Fruit fly (Drosophila melanogaster) whole organism, embryonic: ENCODE measurements around the gene Shc.

Experiments used
- B-H2 ChIP-seq: fragments of 200-800 bp; sonication (Bioruptor generic); optimal IDR thresholded peaks from 2 replicates; lab custom pipeline; 2018; ENCODE audit warnings: missing biosample characterization, mild to moderate bottlenecking, missing genetic modification characterization
- Bgb ChIP-seq: fragments of 200-800 bp; sonication (Bioruptor generic); IDR thresholded peaks from 2 replicates; pipeline ENCODE4 v1.3.6; 2022; ENCODE audit warnings: missing biosample characterization, missing genetic modification characterization; ENCODE audit not compliant: partially characterized antibody
- CG10267 ChIP-seq: fragments of 200-800 bp; sonication (Bioruptor generic); optimal IDR thresholded peaks from 2 replicates; lab custom pipeline; 2018; ENCODE audit warnings: missing biosample characterization, mild to moderate bottlenecking, missing genetic modification characterization, moderate library complexity
- CG10431 ChIP-seq: fragments of 200-800 bp; sonication (Bioruptor generic); optimal IDR thresholded peaks from 3 replicates; lab custom pipeline; 2018; ENCODE audit warnings: missing biosample characterization, mild to moderate bottlenecking, missing genetic modification characterization
- CG10959 ChIP-seq: fragments of 200-800 bp; sonication (Bioruptor generic); IDR thresholded peaks from 2 replicates; pipeline ENCODE4 v1.3.6; 2022; ENCODE audit warnings: missing biosample characterization, missing genetic modification characterization
- CG13424 ChIP-seq: fragments of 200-800 bp; sonication (Bioruptor generic); optimal IDR thresholded peaks from 2 replicates; lab custom pipeline; 2019; ENCODE audit warnings: missing biosample characterization, mild to moderate bottlenecking, missing genetic modification characterization, moderate library complexity
- CG1603 ChIP-seq: fragments of 200-800 bp; sonication (Bioruptor generic); optimal IDR thresholded peaks from 2 replicates; lab custom pipeline; 2019; ENCODE audit warnings: missing biosample characterization, mild to moderate bottlenecking, missing genetic modification characterization, moderate library complexity
- CG17612 ChIP-seq: fragments of 200-800 bp; sonication (Bioruptor generic); IDR thresholded peaks from 2 replicates; pipeline ENCODE4 v1.3.6; 2022; ENCODE audit warnings: missing biosample characterization, missing genetic modification characterization
- CG2199 ChIP-seq: fragments of 200-800 bp; sonication (Bioruptor generic); IDR thresholded peaks from 3 replicates; pipeline ENCODE4 v1.3.6; 2022; ENCODE audit warnings: missing biosample characterization, missing genetic modification characterization
- CG31224 ChIP-seq: fragments of 200-800 bp; sonication (Bioruptor generic); IDR thresholded peaks from 2 replicates; pipeline ENCODE4 v1.3.6; 2022; ENCODE audit warnings: missing biosample characterization, missing genetic modification characterization
- CG4360 ChIP-seq: fragments of 200-800 bp; sonication (Bioruptor generic); IDR thresholded peaks from 2 replicates; pipeline ENCODE4 v1.3.6; 2022; ENCODE audit warnings: missing biosample characterization, missing genetic modification characterization
- CG5180 ChIP-seq: fragments of 200-800 bp; sonication (Bioruptor generic); optimal IDR thresholded peaks from 3 replicates; lab custom pipeline; 2017; ENCODE audit warnings: missing biosample characterization, missing genetic modification characterization, mild to moderate bottlenecking, moderate library complexity, missing genetic modification reagents
- CG5953 ChIP-seq: fragments of 200-800 bp; sonication (Bioruptor generic); IDR thresholded peaks from 2 replicates; pipeline ENCODE4 v1.3.6; 2022; ENCODE audit warnings: missing biosample characterization, missing genetic modification characterization
- CG6689 ChIP-seq: fragments of 200-800 bp; sonication (Bioruptor generic); IDR thresholded peaks from 2 replicates; pipeline ENCODE4 v1.3.6; 2022; ENCODE audit warnings: missing biosample characterization, missing genetic modification characterization
- CG6791 ChIP-seq: fragments of 200-800 bp; sonication (Bioruptor generic); IDR thresholded peaks from 3 replicates; pipeline ENCODE4 v1.3.6; 2022; ENCODE audit warnings: missing biosample characterization, missing genetic modification characterization; ENCODE audit not compliant: partially characterized antibody
- CG6813 ChIP-seq: fragments of 200-800 bp; sonication (Bioruptor generic); optimal IDR thresholded peaks from 2 replicates; lab custom pipeline; 2017; ENCODE audit warnings: missing biosample characterization, missing genetic modification characterization, mild to moderate bottlenecking, moderate library complexity, missing genetic modification reagents
- CG7963 ChIP-seq: fragments of 200-800 bp; sonication (Bioruptor generic); IDR thresholded peaks from 3 replicates; pipeline ENCODE4 v1.3.6; 2022; ENCODE audit warnings: missing biosample characterization, missing genetic modification characterization; ENCODE audit not compliant: partially characterized antibody
- CG8089 ChIP-seq: fragments of 200-800 bp; sonication (Bioruptor generic); optimal IDR thresholded peaks from 3 replicates; lab custom pipeline; 2016; ENCODE audit warnings: missing biosample characterization, missing genetic modification characterization
- CG8388 ChIP-seq: fragments of 200-800 bp; sonication (Bioruptor generic); optimal IDR thresholded peaks from 2 replicates; lab custom pipeline; 2019; ENCODE audit warnings: missing biosample characterization, mild to moderate bottlenecking, missing genetic modification characterization, moderate library complexity
- CTCF ChIP-seq: fragments of 200-800 bp; sonication (Bioruptor generic); optimal IDR thresholded peaks from 2 replicates; lab custom pipeline; 2017; ENCODE audit warnings: missing biosample characterization, mild to moderate bottlenecking, missing genetic modification characterization, moderate library complexity
- CkIIα-i1 ChIP-seq: fragments of 200-800 bp; sonication (Bioruptor generic); IDR thresholded peaks from 2 replicates; pipeline ENCODE4 v1.3.6; 2022; ENCODE audit warnings: missing biosample characterization, missing genetic modification characterization
- Dek ChIP-seq: fragments of 200-800 bp; sonication (Bioruptor generic); optimal IDR thresholded peaks from 3 replicates; lab custom pipeline; 2019; ENCODE audit warnings: missing biosample characterization, mild to moderate bottlenecking, missing genetic modification characterization, moderate library complexity
- ERR ChIP-seq: fragments of 200-800 bp; sonication (Bioruptor generic); optimal IDR thresholded peaks from 2 replicates; lab custom pipeline; 2016; ENCODE audit warnings: missing biosample characterization, missing genetic modification characterization
- Gug ChIP-seq: fragments of 200-800 bp; sonication (Bioruptor generic); IDR thresholded peaks from 4 replicates; pipeline ENCODE4 v1.3.6; 2022; ENCODE audit warnings: missing biosample characterization, missing genetic modification characterization
- Lim3 ChIP-seq: fragments of 200-800 bp; sonication (Bioruptor generic); IDR thresholded peaks from 2 replicates; pipeline ENCODE4 v1.3.6; 2022; ENCODE audit warnings: missing biosample characterization, missing genetic modification characterization
- MESR4 ChIP-seq: fragments of 200-800 bp; sonication (Bioruptor generic); optimal IDR thresholded peaks from 2 replicates; lab custom pipeline; 2018; ENCODE audit warnings: missing biosample characterization, mild to moderate bottlenecking, missing genetic modification characterization, moderate library complexity
- Med ChIP-seq: fragments of 200-800 bp; sonication (Bioruptor generic); peaks from one replicate; lab custom pipeline; 2016; ENCODE audit warnings: missing biosample characterization, missing genetic modification characterization, mild to moderate bottlenecking, inconsistent platforms, moderate library complexity
- Meics ChIP-seq: fragments of 200-800 bp; sonication (Bioruptor generic); optimal IDR thresholded peaks from 2 replicates; lab custom pipeline; 2017; ENCODE audit warnings: missing biosample characterization, mild to moderate bottlenecking, missing genetic modification characterization
- NC2α ChIP-seq: fragments of 200-800 bp; sonication (Bioruptor generic); optimal IDR thresholded peaks from 2 replicates; lab custom pipeline; 2016; ENCODE audit warnings: missing biosample characterization, missing genetic modification characterization
- NK7.1 ChIP-seq: fragments of 200-800 bp; sonication (Bioruptor generic); optimal IDR thresholded peaks from 3 replicates; lab custom pipeline; 2016; ENCODE audit warnings: missing biosample characterization, missing genetic modification characterization
- Nf-YB ChIP-seq: fragments of 200-800 bp; sonication (Bioruptor generic); optimal IDR thresholded peaks from 3 replicates; lab custom pipeline; 2019; ENCODE audit warnings: missing biosample characterization, mild to moderate bottlenecking, missing genetic modification characterization, moderate library complexity
- NfI ChIP-seq: fragments of 200-800 bp; sonication (Bioruptor generic); optimal IDR thresholded peaks from 3 replicates; lab custom pipeline; 2018; ENCODE audit warnings: missing biosample characterization, mild to moderate bottlenecking, missing genetic modification characterization, moderate library complexity
- Optix ChIP-seq: fragments of 200-800 bp; sonication (Bioruptor generic); IDR thresholded peaks from 3 replicates; pipeline ENCODE4 v1.3.6; 2022; ENCODE audit warnings: missing biosample characterization, missing genetic modification characterization
- Poxn ChIP-seq: fragments of 200-800 bp; sonication (Bioruptor generic); IDR thresholded peaks from 2 replicates; pipeline ENCODE4 v1.3.6; 2022; ENCODE audit warnings: missing biosample characterization, missing genetic modification characterization
- Sox100B ChIP-seq: fragments of 200-800 bp; sonication (Bioruptor generic); optimal IDR thresholded peaks from 3 replicates; lab custom pipeline; 2018; ENCODE audit warnings: missing biosample characterization, mild to moderate bottlenecking, missing genetic modification characterization
- Ssrp ChIP-seq: fragments of 200-800 bp; sonication (Bioruptor generic); optimal IDR thresholded peaks from 2 replicates; lab custom pipeline; 2018; ENCODE audit warnings: missing biosample characterization, mild to moderate bottlenecking, missing genetic modification characterization, moderate library complexity
- Stat92E ChIP-seq, 3 experiments: fragments of >200 bp in 2 of 3; fragments of 200-800 bp in 1 of 3; sonication (Bioruptor generic) in 1 of 3; optimal IDR thresholded peaks; 2 replicates each; lab custom pipeline; 2017 to 2019; ENCODE audit warnings: missing biosample characterization in 3 of 3, missing genetic modification characterization in 3 of 3, mild to moderate bottlenecking in 1 of 3, moderate library complexity in 1 of 3
- YL-1 ChIP-seq: fragments of 200-800 bp; sonication (Bioruptor generic); optimal IDR thresholded peaks from 3 replicates; lab custom pipeline; 2017; ENCODE audit warnings: missing biosample characterization, mild to moderate bottlenecking, missing genetic modification characterization
- ase ChIP-seq: fragments of 200-800 bp; sonication (Bioruptor generic); IDR thresholded peaks from 3 replicates; pipeline ENCODE4 v1.3.6; 2022; ENCODE audit warnings: missing biosample characterization, missing genetic modification characterization
- chm ChIP-seq: fragments of 200-800 bp; sonication (Bioruptor generic); IDR thresholded peaks from 2 replicates; pipeline ENCODE4 v1.3.6; 2022; ENCODE audit warnings: missing biosample characterization, missing genetic modification characterization
- disco-r ChIP-seq: fragments of 200-800 bp; sonication (Bioruptor generic); optimal IDR thresholded peaks from 2 replicates; lab custom pipeline; 2016; ENCODE audit warnings: missing biosample characterization, missing genetic modification characterization
- fd96Cb ChIP-seq: fragments of 200-800 bp; sonication (Bioruptor generic); optimal IDR thresholded peaks from 2 replicates; lab custom pipeline; 2018; ENCODE audit warnings: missing biosample characterization, mild to moderate bottlenecking, missing genetic modification characterization, moderate library complexity
- ind ChIP-seq: fragments of 200-800 bp; sonication (Bioruptor generic); optimal IDR thresholded peaks from 3 replicates; lab custom pipeline; 2016; ENCODE audit warnings: missing biosample characterization, missing genetic modification characterization
- kni ChIP-seq: fragments of 200-800 bp; sonication (Bioruptor generic); optimal IDR thresholded peaks from 3 replicates; lab custom pipeline; 2017; ENCODE audit warnings: mild to moderate bottlenecking, missing biosample characterization, missing genetic modification reagents, missing genetic modification characterization
- lab ChIP-seq: fragments of 200-800 bp; sonication (Bioruptor generic); optimal IDR thresholded peaks from 3 replicates; lab custom pipeline; 2017; ENCODE audit warnings: missing biosample characterization, missing genetic modification characterization, mild to moderate bottlenecking, moderate library complexity, missing genetic modification reagents
- lola ChIP-seq, 3 experiments: fragments of >200 bp in 2 of 3; fragments of 200-800 bp in 1 of 3; sonication (Bioruptor generic) in 1 of 3; optimal IDR thresholded peaks; 2 replicates each; lab custom pipeline; 2017 to 2019; ENCODE audit warnings: missing biosample characterization in 3 of 3, missing genetic modification characterization in 3 of 3, mild to moderate bottlenecking in 1 of 3, moderate library complexity in 1 of 3
- mirr ChIP-seq: fragments of 200-800 bp; sonication (Bioruptor generic); optimal IDR thresholded peaks from 3 replicates; lab custom pipeline; 2018; ENCODE audit warnings: missing biosample characterization, mild to moderate bottlenecking, missing genetic modification characterization
- ranshi ChIP-seq: fragments of 200-800 bp; sonication (Bioruptor generic); IDR thresholded peaks from 2 replicates; pipeline ENCODE4 v1.3.6; 2022; ENCODE audit warnings: missing biosample characterization, missing genetic modification characterization
- yki ChIP-seq: fragments of >200 bp; optimal IDR thresholded peaks from 3 replicates; lab custom pipeline; 2018
- zfh1 ChIP-seq: fragments of 200-800 bp; sonication (Bioruptor generic); IDR thresholded peaks from 3 replicates; pipeline ENCODE4 v1.3.6; 2022; ENCODE audit warnings: missing biosample characterization, missing genetic modification characterization

Shc gene

DNA sequence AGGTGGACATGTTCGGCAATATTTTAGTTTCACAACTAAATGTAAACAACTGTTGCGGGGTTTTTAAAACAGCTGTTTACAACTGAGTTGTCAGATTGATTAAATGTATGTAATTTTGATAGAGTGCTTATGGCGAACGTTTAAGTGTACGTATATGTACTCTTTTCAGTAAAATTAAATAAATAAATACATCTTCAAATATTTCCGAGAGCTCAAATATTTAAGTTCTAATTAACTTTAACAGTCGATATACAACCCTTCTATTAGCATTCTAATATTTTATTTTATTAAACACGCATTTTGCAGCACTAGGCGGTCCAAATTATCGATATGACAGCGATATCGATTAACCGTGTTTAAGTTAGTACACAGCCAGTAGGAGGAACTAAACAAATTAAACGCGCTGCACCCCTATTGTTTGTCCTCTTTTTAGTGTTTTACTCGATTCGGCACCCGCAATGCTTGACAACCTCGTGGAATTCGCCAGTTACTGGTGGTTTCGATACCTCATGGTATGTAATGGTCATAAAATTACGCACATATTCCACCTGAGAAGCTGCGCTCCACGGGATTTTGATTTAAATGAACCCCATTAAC is 24.8 kb downstream of the Shc start, which contains the start of the genes CG3448 and ghi (continued):
- peak in 1 of 3 experiments; percentile 15 for TF ChIP-seq lola (GFP tag; optimal IDR thresholded peaks at IDR 0.05; lab: Kevin White, UChicago)
- TF ChIP-seq Ssrp, result no peak
- no peak for TF ChIP-seq CG17612 (GFP tag; lab: Robert Waterston, UW)
- peak; percentile 35 for TF ChIP-seq NfI (GFP tag; lab: Kevin White, UChicago)
- peak; percentile 31; the same call in 1 of the 4 replicates for TF ChIP-seq Gug (GFP tag; lab: Robert Waterston, UW)
- TF ChIP-seq CG6791 (GFP tag; lab: Robert Waterston, UW), result peak; percentile 75; the same call in 2 of the 3 replicates
- TF ChIP-seq kni, result peak; percentile 75
- peak; percentile 63 for TF ChIP-seq YL-1
- no peak for TF ChIP-seq CG10431 (GFP tag; lab: Kevin White, UChicago)
- TF ChIP-seq Sox100B (GFP tag; lab: Kevin White, UChicago), result peak; percentile 65
- no peak for TF ChIP-seq CG8089
- TF ChIP-seq CG5953, result no peak
- peak; percentile 45 for TF ChIP-seq B-H2 (GFP tag; lab: Kevin White, UChicago)
- peak; percentile 61 for TF ChIP-seq CG13424 (tag; lab: Kevin White, UChicago)
- TF ChIP-seq disco-r (GFP tag; lab: Kevin White, UChicago), result no peak
- peak; percentile 18 for TF ChIP-seq Dek (tag; lab: Kevin White, UChicago)
- no peak for TF ChIP-seq NC2α
- peak; percentile 83 for TF ChIP-seq lab (GFP tag; lab: Kevin White, UChicago)
- TF ChIP-seq Stat92E (GFP tag; optimal IDR thresholded peaks at IDR 0.05; lab: Kevin White, UChicago), result peak in 1 of 3 experiments; percentile 39
- TF ChIP-seq CG7963, result peak; percentile 69
- TF ChIP-seq fd96Cb (tag; lab: Kevin White, UChicago), result peak; percentile 32
- peak; percentile 52 for TF ChIP-seq Meics
- TF ChIP-seq CG6689 (GFP tag; lab: Robert Waterston, UW), result peak; percentile 74
- TF ChIP-seq yki (lab: Kevin White, UChicago), result no peak
- peak; percentile 35 for TF ChIP-seq CTCF (GFP tag; lab: Kevin White, UChicago)
- no peak for TF ChIP-seq NK7.1
- TF ChIP-seq ERR (GFP tag; lab: Kevin White, UChicago), result no peak
- peak; percentile 98 for TF ChIP-seq CG10267 (tag; lab: Kevin White, UChicago)
- TF ChIP-seq Med (GFP tag; lab: Kevin White, UChicago), result peak; percentile 82
- TF ChIP-seq MESR4 (GFP tag; lab: Kevin White, UChicago), result peak; percentile 75
- no peak for TF ChIP-seq Optix (GFP tag; lab: Robert Waterston, UW)
- no peak for TF ChIP-seq Nf-YB (GFP tag; lab: Kevin White, UChicago)
- no peak for TF ChIP-seq CG10959 (GFP tag; lab: Robert Waterston, UW)
- TF ChIP-seq CkIIα-i1 (GFP tag; lab: Robert Waterston, UW), result no peak
- peak; percentile 40 for TF ChIP-seq CG31224 (GFP tag; lab: Robert Waterston, UW)
- TF ChIP-seq zfh1 (GFP tag; lab: Robert Waterston, UW), result peak; percentile 67
- no peak for TF ChIP-seq Lim3
- TF ChIP-seq Bgb, result peak; percentile 75
- TF ChIP-seq CG1603, result peak; percentile 70
- TF ChIP-seq CG8388 (GFP tag; lab: Kevin White, UChicago), result peak; percentile 51
- no peak for TF ChIP-seq CG2199 (GFP tag; lab: Robert Waterston, UW)
- TF ChIP-seq ase (GFP tag; lab: Robert Waterston, UW), result no peak
- TF ChIP-seq Poxn, result no peak
- no peak for TF ChIP-seq CG5180 (GFP tag; lab: Kevin White, UChicago)
- no peak for TF ChIP-seq CG6813 (GFP tag; lab: Kevin White, UChicago)
- peak; percentile 73 for TF ChIP-seq ind (GFP tag; lab: Kevin White, UChicago)
- TF ChIP-seq mirr (GFP tag; lab: Kevin White, UChicago), result peak; percentile 59
- TF ChIP-seq ranshi (GFP tag; lab: Robert Waterston, UW), result peak; percentile 43; the same call in 1 of the 2 replicates
- TF ChIP-seq CG4360, result no peak
- 0 out of 2 replicates have a peak, but pooled peaks have one; percentile 30 for TF ChIP-seq chm (GFP tag; lab: Robert Waterston, UW)
